Fruit fly (Drosophila melanogaster): ENCODE data around the gene cal1.

cal1 gene

dm6 chr3R:17087977-17088618 lies at the start of gene cal1:
Gene cal1, plus strand, starts transcription at chr3R:17088280.
- TF ChIP-seq noc (tag; optimal IDR thresholded peaks at IDR 0.05) = no peak

dm6 chr3R:17039993-17040807 lies 47.9 kb upstream of the cal1 start, which contains the start of the genes CG18213 and Trm7-32:
Gene CG18213, minus strand, starts transcription at chr3R:17040203.
Gene Trm7-32, plus strand, starts transcription at chr3R:17040682.
- TF ChIP-seq noc (tag; optimal IDR thresholded peaks at IDR 0.05) = no peak

DNA sequence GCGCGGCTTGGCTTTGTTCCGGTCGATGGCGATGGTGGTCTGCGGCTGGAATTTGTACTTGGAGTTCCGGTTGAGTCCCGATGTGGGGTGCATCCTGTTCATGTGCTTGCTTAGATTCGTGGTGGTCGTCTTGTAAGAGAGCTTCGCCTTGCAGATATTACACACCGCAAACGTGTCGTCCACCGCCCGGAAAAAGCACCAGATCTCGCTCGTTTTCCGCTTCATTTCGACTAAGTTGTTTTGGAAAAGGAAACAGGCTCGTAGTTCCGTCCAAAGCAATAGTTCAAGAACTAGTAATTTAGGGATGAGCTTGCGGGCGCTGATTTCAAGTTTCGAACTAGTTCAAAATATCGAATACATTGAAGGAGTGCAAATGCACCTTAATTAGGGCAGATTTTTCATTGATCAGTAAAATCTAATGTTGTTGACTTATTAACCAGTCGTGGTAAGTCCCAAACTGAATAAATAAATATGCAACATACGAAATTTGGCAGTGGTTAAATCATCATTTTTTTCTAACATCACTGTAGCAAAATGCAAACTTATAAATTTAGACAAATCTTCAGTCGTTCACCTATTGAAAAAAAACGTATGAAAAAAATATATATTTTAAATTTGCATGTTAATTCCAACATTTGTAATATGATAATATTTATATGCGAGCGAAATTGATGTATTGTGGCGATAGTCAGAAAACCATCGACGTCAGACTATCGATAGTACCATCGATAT lies 45.1 kb upstream of the cal1 start, which contains the start of the genes bdwf and Patr-1:
TSS of gene bdwf (minus strand) at position 299 of the 732 bp plus-strand sequence.
TSS of gene Patr-1 (plus strand) at position 727 of the 732 bp plus-strand sequence.
- no peak for TF ChIP-seq noc (tag; optimal IDR thresholded peaks at IDR 0.05)

DNA sequence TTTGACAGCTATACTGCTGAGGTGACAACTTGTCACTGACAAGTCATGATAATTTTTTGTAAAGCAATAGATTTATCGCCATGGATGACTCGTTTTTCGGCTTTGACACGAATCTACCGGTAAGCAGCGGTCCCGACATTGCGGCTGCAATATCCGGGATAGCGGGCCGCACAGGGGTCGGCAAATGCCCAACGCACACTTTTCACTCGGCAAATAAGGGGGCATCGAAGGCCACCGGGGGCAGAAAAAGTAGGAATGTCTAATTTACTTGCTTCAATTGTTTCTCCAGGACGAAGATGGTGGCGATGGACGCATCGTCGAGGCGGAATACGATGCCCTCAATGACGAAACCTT lies 44.5 kb upstream of the cal1 start:
- no peak for TF ChIP-seq noc (tag; optimal IDR thresholded peaks at IDR 0.05)

DNA sequence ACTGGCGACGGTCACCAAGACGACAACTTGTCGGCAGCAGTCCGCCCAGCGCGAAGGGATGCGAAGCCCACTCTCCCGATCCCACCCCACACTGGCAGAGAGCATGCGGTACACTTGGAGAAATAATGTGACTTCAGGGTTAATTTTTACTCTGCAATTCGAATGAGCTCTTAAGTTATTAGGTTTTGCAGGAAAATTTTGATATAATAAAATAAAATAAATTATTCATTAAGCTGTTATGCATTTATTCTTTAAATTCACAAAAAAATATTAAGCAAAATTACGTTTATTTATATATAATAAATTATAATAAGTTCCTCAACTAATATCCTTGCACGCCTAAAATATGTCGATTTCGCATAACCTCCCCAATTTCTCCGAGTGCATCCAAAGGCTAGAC lies 39.2 kb upstream of the cal1 start:
- TF ChIP-seq noc (tag; optimal IDR thresholded peaks at IDR 0.05) = no peak

- TF ChIP-seq noc (tag; optimal IDR thresholded peaks at IDR 0.05) = no peak
Measured at dm6 chr3R:17052465-17053149, 35.5 kb upstream of the cal1 start.

- TF ChIP-seq noc (tag; optimal IDR thresholded peaks at IDR 0.05) = peak; percentile 7
Measured at dm6 chr3R:17053415-17054177, 34.5 kb upstream of the cal1 start, which contains the start of gene Dad. Gene Dad, plus strand, starts transcription at chr3R:17054007.

- no peak for TF ChIP-seq noc (tag; optimal IDR thresholded peaks at IDR 0.05)
Measured at dm6 chr3R:17054528-17054927, 33.6 kb upstream of the cal1 start.

DNA sequence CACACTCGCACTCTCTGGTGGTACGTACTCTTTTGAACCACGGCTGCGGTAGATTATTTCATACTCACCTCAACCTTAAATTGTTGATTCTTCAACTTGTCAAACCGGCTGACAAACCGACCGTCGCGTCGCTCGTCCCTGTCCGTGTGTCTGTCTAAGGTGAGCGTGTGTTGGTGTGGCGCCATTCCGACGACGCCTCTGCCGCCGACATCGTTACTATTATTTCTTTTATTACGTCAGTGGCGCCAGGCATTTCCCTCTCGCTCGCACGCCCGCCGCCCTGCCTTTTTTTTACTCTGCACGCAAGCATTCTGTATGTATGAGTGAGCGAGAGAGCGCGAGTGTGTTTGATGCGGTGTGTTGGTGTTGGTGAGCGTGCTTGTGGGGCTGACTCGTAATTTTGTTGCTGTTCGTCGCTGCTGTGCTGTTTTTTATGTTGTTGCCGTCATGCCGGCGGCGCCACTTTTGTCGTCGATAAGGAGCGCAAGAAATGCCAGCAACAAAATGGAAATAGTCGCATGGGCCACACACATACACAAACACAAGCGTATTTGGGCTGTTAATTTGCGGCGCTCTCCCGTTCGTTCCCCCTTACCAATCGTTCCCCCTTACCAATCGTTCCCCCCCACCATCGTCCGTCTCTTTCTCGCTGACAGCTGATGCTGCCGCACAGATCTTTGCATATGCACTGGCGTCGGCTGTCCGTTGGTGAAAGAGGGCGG lies 31.7 kb upstream of the cal1 start:
- TF ChIP-seq noc (tag; optimal IDR thresholded peaks at IDR 0.05) = peak; percentile 88

DNA sequence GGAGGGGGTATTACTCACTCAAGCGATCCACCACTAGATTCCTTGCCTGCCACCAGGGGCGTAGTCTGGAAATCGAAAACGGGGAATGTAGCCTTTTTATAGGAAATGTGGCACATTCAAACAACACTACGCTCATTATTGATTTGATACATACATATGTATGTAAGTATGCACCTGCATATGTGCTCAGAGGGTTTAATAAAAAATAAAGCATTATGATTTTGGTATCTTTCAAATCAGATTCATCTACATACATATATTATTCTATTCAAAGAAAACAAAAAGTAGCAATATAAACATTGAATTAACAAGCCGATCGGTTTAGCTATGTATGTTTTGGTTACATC lies 31.2 kb upstream of the cal1 start:
- no peak for TF ChIP-seq noc (tag; optimal IDR thresholded peaks at IDR 0.05)

dm6 chr3R:17059100-17059810 lies 28.8 kb upstream of the cal1 start:
- no peak for TF ChIP-seq noc (tag; optimal IDR thresholded peaks at IDR 0.05)

DNA sequence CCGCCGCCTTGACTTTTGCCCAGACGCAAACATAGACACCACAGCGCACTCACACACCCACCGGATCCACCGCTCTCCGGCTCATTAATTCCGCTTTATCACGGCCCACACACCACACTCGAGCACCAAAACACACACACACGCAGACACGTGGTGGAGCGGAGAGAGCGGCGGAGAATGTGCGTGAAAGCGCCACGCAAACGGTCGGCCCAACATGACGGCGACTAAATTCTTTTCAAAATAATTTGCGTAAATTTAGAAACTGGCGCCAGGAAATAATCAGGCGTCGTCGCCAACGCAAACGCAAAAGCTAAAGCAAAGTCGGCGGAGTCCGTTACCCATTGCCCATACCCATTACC lies 28.3 kb upstream of the cal1 start:
- TF ChIP-seq noc (tag; optimal IDR thresholded peaks at IDR 0.05) = no peak

dm6 chr3R:17060244-17060664 lies 27.8 kb upstream of the cal1 start:
- TF ChIP-seq noc (tag; optimal IDR thresholded peaks at IDR 0.05) = peak; percentile 71

Data from whole organism, larva.